Comparison of ENCODE assay signal across 1 fruit fly cellular context in the genomic region with DNA sequence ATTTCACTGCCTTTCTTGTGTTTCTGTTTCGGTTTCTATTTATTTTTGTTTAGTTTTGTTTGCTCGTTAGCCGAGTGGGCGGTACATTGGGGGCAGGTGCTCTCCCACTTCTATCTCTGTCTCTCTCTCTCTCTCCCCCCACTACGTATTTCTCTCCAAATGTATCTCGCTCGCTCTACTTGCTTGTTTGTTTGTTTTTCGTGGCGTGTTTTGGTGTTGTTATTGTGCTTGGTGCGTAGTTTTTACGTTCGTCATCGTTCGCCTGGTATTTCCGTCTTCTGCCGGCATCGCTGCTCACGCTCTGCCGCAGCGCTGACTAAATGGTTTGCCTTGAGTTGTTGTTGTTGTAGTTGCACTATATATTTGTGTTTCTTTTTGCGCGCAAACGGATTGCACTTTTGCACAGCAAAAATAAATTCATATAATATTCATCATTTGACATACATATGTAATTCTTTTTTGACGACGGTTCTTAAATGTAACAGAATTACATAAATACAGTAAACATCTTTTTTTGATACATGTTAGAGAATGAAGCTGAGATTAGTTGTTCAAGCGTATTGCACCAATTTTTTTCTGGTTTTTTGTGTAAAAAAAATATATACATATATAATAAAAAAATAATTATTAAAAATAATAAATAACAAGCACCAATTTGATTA.
A peak's percentile ranks its signal among the peaks of the same experiment; 100 is the strongest.
TF ChIP-seq lines count a peak whose summit lies in the region.

No protein-coding gene starts in this region.

TF ChIP-seq in whole organism, embryonic, 481 proteins besides CTCF, POLR2A, EP300 and RAD21 (continued from another document and continues in another):
- TF ChIP-seq pfk (GFP tag; optimal IDR thresholded peaks at IDR 0.05; lab: Kevin White, UChicago) = peak; percentile 21
- peak; percentile 28 for TF ChIP-seq CG18619 (GFP tag; optimal IDR thresholded peaks at IDR 0.05; lab: Kevin White, UChicago)
- TF ChIP-seq Asciz (GFP tag; optimal IDR thresholded peaks at IDR 0.05; lab: Kevin White, UChicago) = peak; percentile 67
- peak; percentile 34 for TF ChIP-seq CG33213 (GFP tag; optimal IDR thresholded peaks at IDR 0.05; lab: Kevin White, UChicago)
- no peak for TF ChIP-seq MESR4 (GFP tag; optimal IDR thresholded peaks at IDR 0.05; lab: Kevin White, UChicago)
- TF ChIP-seq abd-A (tag; optimal IDR thresholded peaks at IDR 0.05; lab: Kevin White, UChicago) = peak; percentile 81
- no peak for TF ChIP-seq CG10654 (GFP tag; optimal IDR thresholded peaks at IDR 0.05; lab: Kevin White, UChicago)
- TF ChIP-seq toy (GFP tag; IDR thresholded peaks at IDR 0.05; lab: Robert Waterston, UW) = no peak
- no peak for TF ChIP-seq Dad (GFP tag; optimal IDR thresholded peaks at IDR 0.05; lab: Kevin White, UChicago)
- TF ChIP-seq CG17568 (GFP tag; optimal IDR thresholded peaks at IDR 0.05; lab: Kevin White, UChicago) = peak; percentile 80
- TF ChIP-seq Oli (tag; optimal IDR thresholded peaks at IDR 0.05; lab: Kevin White, UChicago) = no peak
- TF ChIP-seq otp (GFP tag; IDR thresholded peaks at IDR 0.05; lab: Robert Waterston, UW) = 0 out of 3 replicates have a peak, but pooled peaks have one; percentile 66
- TF ChIP-seq amos (GFP tag; IDR thresholded peaks at IDR 0.05; lab: Robert Waterston, UW; ENCODE audit: partially characterized antibody) = no peak
- TF ChIP-seq gfzf (GFP tag; optimal IDR thresholded peaks at IDR 0.05; lab: Kevin White, UChicago) = no peak
- no peak for TF ChIP-seq CG4820 (GFP tag; optimal IDR thresholded peaks at IDR 0.05; lab: Kevin White, UChicago)
- TF ChIP-seq CG17328 (GFP tag; IDR thresholded peaks at IDR 0.05; lab: Robert Waterston, UW) = no peak
- no peak for TF ChIP-seq cad (GFP tag; optimal IDR thresholded peaks at IDR 0.05; lab: Kevin White, UChicago)
- TF ChIP-seq Deaf1 (tag; optimal IDR thresholded peaks at IDR 0.05; lab: Kevin White, UChicago) = peak; percentile 64
- TF ChIP-seq CG6791 (GFP tag; IDR thresholded peaks at IDR 0.05; lab: Robert Waterston, UW; ENCODE audit: partially characterized antibody) = no peak
- no peak for TF ChIP-seq CG12155 (GFP tag; optimal IDR thresholded peaks at IDR 0.05; lab: Kevin White, UChicago)
- TF ChIP-seq D19B (GFP tag; optimal IDR thresholded peaks at IDR 0.05; lab: Kevin White, UChicago) = no peak
- no peak for TF ChIP-seq mam (GFP tag; optimal IDR thresholded peaks at IDR 0.05; lab: Kevin White, UChicago)
- no peak for TF ChIP-seq Max (GFP tag; optimal IDR thresholded peaks at IDR 0.05; lab: Kevin White, UChicago)
- no peak for TF ChIP-seq pho (GFP tag; optimal IDR thresholded peaks at IDR 0.05; lab: Kevin White, UChicago)
- peak; percentile 41 for TF ChIP-seq her (GFP tag; optimal IDR thresholded peaks at IDR 0.05; lab: Kevin White, UChicago)
- TF ChIP-seq CG14014 (GFP tag; IDR thresholded peaks at IDR 0.05; lab: Robert Waterston, UW) = peak; percentile 57; the same call in 1 of the 2 replicates
- TF ChIP-seq CG3847 (GFP tag; IDR thresholded peaks at IDR 0.05; lab: Robert Waterston, UW) = no peak
- TF ChIP-seq CG4404 (GFP tag; IDR thresholded peaks at IDR 0.05; lab: Robert Waterston, UW) = no peak
- no peak for TF ChIP-seq CG10274 (GFP tag; optimal IDR thresholded peaks at IDR 0.05; lab: Kevin White, UChicago)
- no peak for TF ChIP-seq Hmx (GFP tag; optimal IDR thresholded peaks at IDR 0.05; lab: Kevin White, UChicago)
- no peak for TF ChIP-seq CG2129 (GFP tag; IDR thresholded peaks at IDR 0.05; lab: Robert Waterston, UW; ENCODE audit: partially characterized antibody)
- TF ChIP-seq Dll (GFP tag; IDR thresholded peaks at IDR 0.05; lab: Robert Waterston, UW; ENCODE audit: partially characterized antibody) = no peak
- TF ChIP-seq z (GFP tag; IDR thresholded peaks at IDR 0.05; lab: Robert Waterston, UW) = 0 out of 3 replicates have a peak, but pooled peaks have one; percentile 55
- no peak for TF ChIP-seq Sox102F (GFP tag; optimal IDR thresholded peaks at IDR 0.05; lab: Kevin White, UChicago)
- peak; percentile 70 for TF ChIP-seq Atf6 (GFP tag; IDR thresholded peaks at IDR 0.05; lab: Robert Waterston, UW)
- no peak for TF ChIP-seq insv (GFP tag; optimal IDR thresholded peaks at IDR 0.05; lab: Kevin White, UChicago)
- TF ChIP-seq HLH54F (GFP tag; optimal IDR thresholded peaks at IDR 0.05; lab: Kevin White, UChicago) = no peak
- TF ChIP-seq Antp (GFP tag; optimal IDR thresholded peaks at IDR 0.05; lab: Kevin White, UChicago) = no peak
- no peak for TF ChIP-seq CG12299 (tag; optimal IDR thresholded peaks at IDR 0.05; lab: Kevin White, UChicago)
- TF ChIP-seq salm (tag; optimal IDR thresholded peaks at IDR 0.05; lab: Kevin White, UChicago) = peak; percentile 58
- peak; percentile 38 for TF ChIP-seq Hmr (GFP tag; optimal IDR thresholded peaks at IDR 0.05; lab: Kevin White, UChicago)
- no peak for TF ChIP-seq D (optimal IDR thresholded peaks at IDR 0.05; lab: Kevin White, UChicago)
- no peak for TF ChIP-seq D (GFP tag; optimal IDR thresholded peaks at IDR 0.05; lab: Kevin White, UChicago)
- no peak for TF ChIP-seq Fer2 (tag; optimal IDR thresholded peaks at IDR 0.05; lab: Kevin White, UChicago)
- TF ChIP-seq CG8281 (tag; optimal IDR thresholded peaks at IDR 0.05; lab: Kevin White, UChicago) = no peak
- no peak for TF ChIP-seq Tbp (GFP tag; optimal IDR thresholded peaks at IDR 0.05; lab: Kevin White, UChicago)
- no peak for TF ChIP-seq CG17802 (tag; optimal IDR thresholded peaks at IDR 0.05; lab: Kevin White, UChicago)
- no peak for TF ChIP-seq CG30403 (GFP tag; optimal IDR thresholded peaks at IDR 0.05; lab: Kevin White, UChicago)
- TF ChIP-seq pita (GFP tag; optimal IDR thresholded peaks at IDR 0.05; lab: Kevin White, UChicago) = no peak
- peak; percentile 68 for TF ChIP-seq CrebB (tag; optimal IDR thresholded peaks at IDR 0.05; lab: Kevin White, UChicago)
- TF ChIP-seq ewg (GFP tag; optimal IDR thresholded peaks at IDR 0.05; lab: Kevin White, UChicago) = peak; percentile 34
- TF ChIP-seq CG31365 (tag; optimal IDR thresholded peaks at IDR 0.05; lab: Kevin White, UChicago) = peak; percentile 74
- TF ChIP-seq Spps (tag; optimal IDR thresholded peaks at IDR 0.05; lab: Kevin White, UChicago) = peak; percentile 10
- no peak for TF ChIP-seq Meics (GFP tag; optimal IDR thresholded peaks at IDR 0.05; lab: Kevin White, UChicago)
- peak; percentile 67 for TF ChIP-seq CG33557 (GFP tag; optimal IDR thresholded peaks at IDR 0.05; lab: Kevin White, UChicago)
- TF ChIP-seq CG11504 (tag; optimal IDR thresholded peaks at IDR 0.05; lab: Kevin White, UChicago) = peak; percentile 16
- peak; percentile 14 for TF ChIP-seq bcd (GFP tag; optimal IDR thresholded peaks at IDR 0.05; lab: Kevin White, UChicago)
- no peak for TF ChIP-seq Ravus (GFP tag; IDR thresholded peaks at IDR 0.05; lab: Robert Waterston, UW)
- TF ChIP-seq CG9876 (GFP tag; optimal IDR thresholded peaks at IDR 0.05; lab: Kevin White, UChicago) = peak; percentile 12
- TF ChIP-seq CG8944 (GFP tag; optimal IDR thresholded peaks at IDR 0.05; lab: Kevin White, UChicago) = no peak
- TF ChIP-seq CG7839 (tag; optimal IDR thresholded peaks at IDR 0.05; lab: Kevin White, UChicago) = no peak
- peak; percentile 30 for TF ChIP-seq CG15479 (GFP tag; optimal IDR thresholded peaks at IDR 0.05; lab: Kevin White, UChicago)
- peak; percentile 68 for TF ChIP-seq CG3065 (GFP tag; optimal IDR thresholded peaks at IDR 0.05; lab: Kevin White, UChicago)
- TF ChIP-seq Usf (GFP tag; optimal IDR thresholded peaks at IDR 0.05; lab: Kevin White, UChicago) = no peak
- peak; percentile 95 for TF ChIP-seq Med (GFP tag; lab: Kevin White, UChicago)
- no peak for TF ChIP-seq B-H2 (GFP tag; optimal IDR thresholded peaks at IDR 0.05; lab: Kevin White, UChicago)
- peak; percentile 16; the same call in 1 of the 2 replicates for TF ChIP-seq unc-4 (GFP tag; IDR thresholded peaks at IDR 0.05; lab: Robert Waterston, UW; ENCODE audit: partially characterized antibody)
- TF ChIP-seq HHEX (GFP tag; optimal IDR thresholded peaks at IDR 0.05; lab: Kevin White, UChicago) = peak; percentile 24
- TF ChIP-seq CG6854 (GFP tag; optimal IDR thresholded peaks at IDR 0.05; lab: Kevin White, UChicago) = no peak
- TF ChIP-seq danr (GFP tag; IDR thresholded peaks at IDR 0.05; lab: Robert Waterston, UW) = no peak
- TF ChIP-seq HLHmδ (GFP tag; optimal IDR thresholded peaks at IDR 0.05; lab: Kevin White, UChicago) = peak; percentile 89
- peak; percentile 44 for TF ChIP-seq psq (GFP tag; optimal IDR thresholded peaks at IDR 0.05; lab: Kevin White, UChicago)
- TF ChIP-seq CG13624 (GFP tag; optimal IDR thresholded peaks at IDR 0.05; lab: Kevin White, UChicago) = peak; percentile 76
- no peak for TF ChIP-seq ac (GFP tag; optimal IDR thresholded peaks at IDR 0.05; lab: Kevin White, UChicago)
- no peak for TF ChIP-seq CG5953 (GFP tag; IDR thresholded peaks at IDR 0.05; lab: Robert Waterston, UW)
- peak; percentile 34; the same call in 1 of the 3 replicates for TF ChIP-seq zfh1 (GFP tag; IDR thresholded peaks at IDR 0.05; lab: Robert Waterston, UW)
- TF ChIP-seq Side (GFP tag; optimal IDR thresholded peaks at IDR 0.05; lab: Kevin White, UChicago) = peak; percentile 64
- TF ChIP-seq GATAe (GFP tag; conservative IDR thresholded peaks at IDR 0.05; lab: Robert Waterston, UW) = no peak
- no peak for TF ChIP-seq Hr3 (GFP tag; optimal IDR thresholded peaks at IDR 0.05; lab: Kevin White, UChicago)
- TF ChIP-seq CG7556 (GFP tag; optimal IDR thresholded peaks at IDR 0.05; lab: Kevin White, UChicago) = no peak
- TF ChIP-seq fd102C (GFP tag; optimal IDR thresholded peaks at IDR 0.05; lab: Kevin White, UChicago) = no peak
- TF ChIP-seq CG4282 (GFP tag; optimal IDR thresholded peaks at IDR 0.05; lab: Kevin White, UChicago) = no peak
- TF ChIP-seq CG11085 (GFP tag; IDR thresholded peaks at IDR 0.05; lab: Robert Waterston, UW) = no peak
- no peak for TF ChIP-seq cwo (GFP tag; optimal IDR thresholded peaks at IDR 0.05; lab: Kevin White, UChicago)
- TF ChIP-seq knrl (GFP tag; IDR thresholded peaks at IDR 0.05; lab: Robert Waterston, UW; ENCODE audit: partially characterized antibody) = no peak
- no peak for TF ChIP-seq zf30C (GFP tag; optimal IDR thresholded peaks at IDR 0.05; lab: Kevin White, UChicago)
- TF ChIP-seq emc (GFP tag; optimal IDR thresholded peaks at IDR 0.05; lab: Kevin White, UChicago) = no peak
- TF ChIP-seq Neu2 (GFP tag; optimal IDR thresholded peaks at IDR 0.05; lab: Kevin White, UChicago; ENCODE audit: borderline replicate concordance) = no peak
- TF ChIP-seq ato (GFP tag; IDR thresholded peaks at IDR 0.05; lab: Robert Waterston, UW; ENCODE audit: partially characterized antibody) = no peak
- no peak for TF ChIP-seq Stat92E (GFP tag; optimal IDR thresholded peaks at IDR 0.05; lab: Kevin White, UChicago)
- peak; percentile 19 for TF ChIP-seq CHES-1-like (GFP tag; optimal IDR thresholded peaks at IDR 0.05; lab: Kevin White, UChicago)
- TF ChIP-seq CG42726 (GFP tag; IDR thresholded peaks at IDR 0.05; lab: Robert Waterston, UW; ENCODE audit: partially characterized antibody) = no peak
- no peak for TF ChIP-seq trem (tag; optimal IDR thresholded peaks at IDR 0.05; lab: Kevin White, UChicago)
- no peak for TF ChIP-seq CG32767 (GFP tag; IDR thresholded peaks at IDR 0.05; lab: Robert Waterston, UW)
- no peak for TF ChIP-seq aop (GFP tag; IDR thresholded peaks at IDR 0.05; lab: Robert Waterston, UW)
- no peak for TF ChIP-seq Optix (GFP tag; IDR thresholded peaks at IDR 0.05; lab: Robert Waterston, UW)
- no peak for TF ChIP-seq dati (GFP tag; IDR thresholded peaks at IDR 0.05; lab: Robert Waterston, UW)
- no peak for TF ChIP-seq trh (GFP tag; optimal IDR thresholded peaks at IDR 0.05; lab: Kevin White, UChicago)
- TF ChIP-seq h (optimal IDR thresholded peaks at IDR 0.05; lab: Kevin White, UChicago) = no peak
- TF ChIP-seq sc (optimal IDR thresholded peaks at IDR 0.05; lab: Kevin White, UChicago) = no peak
- no peak for TF ChIP-seq sc (GFP tag; optimal IDR thresholded peaks at IDR 0.05; lab: Kevin White, UChicago)
- TF ChIP-seq CG5180 (GFP tag; optimal IDR thresholded peaks at IDR 0.05; lab: Kevin White, UChicago) = peak; percentile 18
- no peak for TF ChIP-seq CG17612 (GFP tag; IDR thresholded peaks at IDR 0.05; lab: Robert Waterston, UW)
- no peak for TF ChIP-seq H15 (GFP tag; IDR thresholded peaks at IDR 0.05; lab: Robert Waterston, UW)
- no peak for TF ChIP-seq nmo (GFP tag; optimal IDR thresholded peaks at IDR 0.05; lab: Kevin White, UChicago)
- no peak for TF ChIP-seq CG1233 (GFP tag; optimal IDR thresholded peaks at IDR 0.05; lab: Kevin White, UChicago)
- TF ChIP-seq bigmax (GFP tag; optimal IDR thresholded peaks at IDR 0.05; lab: Kevin White, UChicago) = no peak
- no peak for TF ChIP-seq zen (tag; optimal IDR thresholded peaks at IDR 0.05; lab: Kevin White, UChicago)
- TF ChIP-seq fu2 (GFP tag; optimal IDR thresholded peaks at IDR 0.05; lab: Kevin White, UChicago) = no peak
- peak; percentile 27; the same call in 1 of the 2 replicates for TF ChIP-seq seq (GFP tag; IDR thresholded peaks at IDR 0.05; lab: Robert Waterston, UW)
- TF ChIP-seq Aef1 (GFP tag; IDR thresholded peaks at IDR 0.05; lab: Robert Waterston, UW) = peak; percentile 38; the same call in 1 of the 3 replicates
- TF ChIP-seq Sin3A (optimal IDR thresholded peaks at IDR 0.05; lab: Kevin White, UChicago) = no peak
- TF ChIP-seq CG10147 (GFP tag; optimal IDR thresholded peaks at IDR 0.05; lab: Kevin White, UChicago) = no peak
- no peak for TF ChIP-seq inv (GFP tag; IDR thresholded peaks at IDR 0.05; lab: Robert Waterston, UW; ENCODE audit: partially characterized antibody)
- TF ChIP-seq CG12071 (GFP tag; optimal IDR thresholded peaks at IDR 0.05; lab: Kevin White, UChicago) = peak; percentile 84
- TF ChIP-seq bowl (GFP tag; IDR thresholded peaks at IDR 0.05; lab: Robert Waterston, UW) = no peak
- peak; percentile 20 for TF ChIP-seq bab2 (GFP tag; optimal IDR thresholded peaks at IDR 0.05; lab: Kevin White, UChicago)
- TF ChIP-seq CG10431 (GFP tag; optimal IDR thresholded peaks at IDR 0.05; lab: Kevin White, UChicago) = peak; percentile 21
- no peak for TF ChIP-seq lbe (GFP tag; optimal IDR thresholded peaks at IDR 0.05; lab: Kevin White, UChicago)
- TF ChIP-seq CG7963 (GFP tag; IDR thresholded peaks at IDR 0.05; lab: Robert Waterston, UW; ENCODE audit: partially characterized antibody) = no peak
- peak; percentile 1 for TF ChIP-seq odd (GFP tag; optimal IDR thresholded peaks at IDR 0.05; lab: Kevin White, UChicago)
- no peak for TF ChIP-seq en (GFP tag; optimal IDR thresholded peaks at IDR 0.05; lab: Kevin White, UChicago)
- TF ChIP-seq mirr (GFP tag; optimal IDR thresholded peaks at IDR 0.05; lab: Kevin White, UChicago) = peak; percentile 93
- TF ChIP-seq chif (GFP tag; optimal IDR thresholded peaks at IDR 0.05; lab: Kevin White, UChicago) = no peak
- peak; percentile 36 for TF ChIP-seq CG1792 (GFP tag; optimal IDR thresholded peaks at IDR 0.05; lab: Kevin White, UChicago)
- TF ChIP-seq CG34224 (GFP tag; IDR thresholded peaks at IDR 0.05; lab: Robert Waterston, UW; ENCODE audit: partially characterized antibody) = no peak
